Fruit fly (Drosophila melanogaster): Measurements from ENCODE around the gene Oat.

The Oat gene

dm6 chr3L:19612172-19612571, 37.5 kb downstream of the Oat start, which contains the start of the genes Lon and PIG-F (continued):
- TF ChIP-seq Sox100B (GFP tag; optimal IDR thresholded peaks at IDR 0.05) (peak; percentile 100), insv (GFP tag; optimal IDR thresholded peaks at IDR 0.05) (peak; percentile 39 to 86), Mrtf (GFP tag; IDR thresholded peaks at IDR 0.05) (peak; percentile 98), CG6272 (GFP tag; IDR thresholded peaks at IDR 0.05) (peak; percentile 98), croc (GFP tag; conservative IDR thresholded peaks at IDR 0.05) (peak; percentile 99), zf30C (GFP tag; optimal IDR thresholded peaks at IDR 0.05) (peak; percentile 63), dan (GFP tag; IDR thresholded peaks at IDR 0.05) (peak; percentile 97), sim (GFP tag; IDR thresholded peaks at IDR 0.05) (peak; percentile 94), psq (GFP tag; optimal IDR thresholded peaks at IDR 0.05) (peak; percentile 96), D19A (tag; optimal IDR thresholded peaks at IDR 0.05) (peak; percentile 97), org-1 (GFP tag; optimal IDR thresholded peaks at IDR 0.05) (peak; percentile 98), tap (tag; optimal IDR thresholded peaks at IDR 0.05) (peak; percentile 97), CG3065 (GFP tag; optimal IDR thresholded peaks at IDR 0.05) (peak; percentile 99), pfk (GFP tag; optimal IDR thresholded peaks at IDR 0.05) (peak; percentile 77), CG6175 (GFP tag; IDR thresholded peaks at IDR 0.05) (peak; percentile 97), bbx (GFP tag; IDR thresholded peaks at IDR 0.05; ENCODE audit: partially characterized antibody) (0 out of 2 replicates have a peak, but pooled peaks have one; percentile 16), Hand (GFP tag; optimal IDR thresholded peaks at IDR 0.05) (peak; percentile 97), Myb (GFP tag; optimal IDR thresholded peaks at IDR 0.05) (peak; percentile 90), CG17361 (GFP tag; IDR thresholded peaks at IDR 0.05) (peak; percentile 100), gfzf (GFP tag; optimal IDR thresholded peaks at IDR 0.05) (peak; percentile 24), CG10565 (GFP tag; optimal IDR thresholded peaks at IDR 0.05) (peak; percentile 96), stwl (tag; optimal IDR thresholded peaks at IDR 0.05) (peak; percentile 97), Atf-2 (GFP tag; optimal IDR thresholded peaks at IDR 0.05) (peak; percentile 98), jumu (GFP tag; optimal IDR thresholded peaks at IDR 0.05) (peak; percentile 98), CG9727 (GFP tag; optimal IDR thresholded peaks at IDR 0.05) (peak; percentile 99), Camta (GFP tag; optimal IDR thresholded peaks at IDR 0.05) (peak; percentile 99), schlank (tag; optimal IDR thresholded peaks at IDR 0.05) (peak; percentile 93), pros (GFP tag; optimal IDR thresholded peaks at IDR 0.05) (peak; percentile 87), bcd (GFP tag; optimal IDR thresholded peaks at IDR 0.05) (peak; percentile 99), CG12236 (GFP tag; optimal IDR thresholded peaks at IDR 0.05) (peak; percentile 95), Tbp (GFP tag; optimal IDR thresholded peaks at IDR 0.05) (no peak), CG12299 (tag; optimal IDR thresholded peaks at IDR 0.05) (peak; percentile 99), Abd-B (GFP tag; optimal IDR thresholded peaks at IDR 0.05) (peak; percentile 99), CG12769 (tag; optimal IDR thresholded peaks at IDR 0.05) (no peak), Hr78 (GFP tag; optimal IDR thresholded peaks at IDR 0.05) (no peak), Mes4 (GFP tag; optimal IDR thresholded peaks at IDR 0.05) (peak; percentile 96), ind (GFP tag; optimal IDR thresholded peaks at IDR 0.05) (peak; percentile 100), CG11723 (GFP tag; optimal IDR thresholded peaks at IDR 0.05) (peak; percentile 99), caup (GFP tag; optimal IDR thresholded peaks at IDR 0.05; ENCODE audit: severe bottlenecking) (peak; percentile 99), D19B (GFP tag; optimal IDR thresholded peaks at IDR 0.05) (peak; percentile 97), pzg (GFP tag; optimal IDR thresholded peaks at IDR 0.05) (peak; percentile 41), CG8944 (GFP tag; optimal IDR thresholded peaks at IDR 0.05) (peak; percentile 97), CG16813 (GFP tag; IDR thresholded peaks at IDR 0.05; ENCODE audit: partially characterized antibody) (peak; percentile 74), CG10321 (GFP tag; IDR thresholded peaks at IDR 0.05) (peak; percentile 85), jing (GFP tag; optimal IDR thresholded peaks at IDR 0.05) (peak; percentile 94), kay (GFP tag; optimal IDR thresholded peaks at IDR 0.05) (peak; percentile 98), CG6854 (GFP tag; optimal IDR thresholded peaks at IDR 0.05) (peak; percentile 95), CG18011 (GFP tag; optimal IDR thresholded peaks at IDR 0.05) (peak; percentile 93), zfh2 (GFP tag; optimal IDR thresholded peaks at IDR 0.05) (peak; percentile 99), lilli (GFP tag; optimal IDR thresholded peaks at IDR 0.05) (peak; percentile 99)

All from whole organism, embryonic.